Fruit fly (Drosophila melanogaster): ENCODE results near the gene CG4592.
A peak's percentile ranks its signal among the peaks of the same experiment; 100 is the strongest.

Gene CG4592

dm6 chr2L:9966983-9967737 is 45.7 kb downstream of the CG4592 start, which contains the start of the genes Dref and RpL13 (continued):
- TF ChIP-seq CG10462 (GFP tag; optimal IDR thresholded peaks at IDR 0.05) (peak; percentile 67), Hmr (GFP tag; optimal IDR thresholded peaks at IDR 0.05) (peak; percentile 96), CG8944 (GFP tag; optimal IDR thresholded peaks at IDR 0.05) (peak; percentile 51), sisA (GFP tag; IDR thresholded peaks at IDR 0.05) (0 out of 2 replicates have a peak, but pooled peaks have one; percentile 19), lov (optimal IDR thresholded peaks at IDR 0.05) (no peak), lov (GFP tag; IDR thresholded peaks at IDR 0.05) (peak; percentile 96), CG8089 (GFP tag; optimal IDR thresholded peaks at IDR 0.05) (peak; percentile 73), run (tag; optimal IDR thresholded peaks at IDR 0.05) (peak; percentile 78), Lhr (GFP tag; optimal IDR thresholded peaks at IDR 0.05) (peak; percentile 80), CG10366 (GFP tag; IDR thresholded peaks at IDR 0.05) (peak; percentile 68), Bgb (GFP tag; IDR thresholded peaks at IDR 0.05; ENCODE audit: partially characterized antibody) (peak; percentile 78), CG18262 (tag; optimal IDR thresholded peaks at IDR 0.05) (peak; percentile 80), cwo (GFP tag; optimal IDR thresholded peaks at IDR 0.05) (peak; percentile 81), nmo (GFP tag; optimal IDR thresholded peaks at IDR 0.05) (peak; percentile 84), kay (GFP tag; optimal IDR thresholded peaks at IDR 0.05) (peak; percentile 36), pan (optimal IDR thresholded peaks at IDR 0.05) (no peak), pan (GFP tag; optimal IDR thresholded peaks at IDR 0.05 in 1 of 2, IDR thresholded peaks at IDR 0.05 in 1 of 2) (peak in 1 of 2 experiments; percentile 75), CG7987 (GFP tag; optimal IDR thresholded peaks at IDR 0.05) (peak; percentile 99), vvl (GFP tag; IDR thresholded peaks at IDR 0.05) (peak; percentile 90), Hr78 (GFP tag; optimal IDR thresholded peaks at IDR 0.05) (peak in 1 of 2 experiments; percentile 47), CG30431 (GFP tag; optimal IDR thresholded peaks at IDR 0.05) (peak; percentile 49), wdn (GFP tag; IDR thresholded peaks at IDR 0.05) (peak; percentile 75), Neu2 (GFP tag; optimal IDR thresholded peaks at IDR 0.05; ENCODE audit: borderline replicate concordance) (peak; percentile 52), CG13775 (GFP tag; optimal IDR thresholded peaks at IDR 0.05) (peak; percentile 94), Tbp (GFP tag; optimal IDR thresholded peaks at IDR 0.05) (no peak), org-1 (GFP tag; optimal IDR thresholded peaks at IDR 0.05) (peak; percentile 91), schlank (tag; optimal IDR thresholded peaks at IDR 0.05) (peak; percentile 95), Aef1 (GFP tag; IDR thresholded peaks at IDR 0.05) (peak; percentile 47), CG33213 (GFP tag; optimal IDR thresholded peaks at IDR 0.05) (peak; percentile 92), Sry-δ (GFP tag; optimal IDR thresholded peaks at IDR 0.05) (peak; percentile 92), Nf-YC (tag; optimal IDR thresholded peaks at IDR 0.05) (peak; percentile 83), exex (tag; optimal IDR thresholded peaks at IDR 0.05) (peak; percentile 75), tio (GFP tag; optimal IDR thresholded peaks at IDR 0.05) (no peak), Sox100B (GFP tag; optimal IDR thresholded peaks at IDR 0.05) (peak; percentile 93), CG1233 (GFP tag; optimal IDR thresholded peaks at IDR 0.05) (peak; percentile 93), HHEX (GFP tag; optimal IDR thresholded peaks at IDR 0.05) (peak; percentile 94), Hand (GFP tag; optimal IDR thresholded peaks at IDR 0.05) (peak; percentile 86), MESR4 (GFP tag; optimal IDR thresholded peaks at IDR 0.05) (peak; percentile 98), pum (GFP tag; optimal IDR thresholded peaks at IDR 0.05) (peak; percentile 67), Lpt (GFP tag; optimal IDR thresholded peaks at IDR 0.05) (no peak), H2.0 (GFP tag; IDR thresholded peaks at IDR 0.05) (peak; percentile 48; the same call in 1 of the 2 replicates), tgo (GFP tag; IDR thresholded peaks at IDR 0.05) (peak; percentile 72), zen (tag; optimal IDR thresholded peaks at IDR 0.05) (peak; percentile 67), ind (GFP tag; optimal IDR thresholded peaks at IDR 0.05) (peak; percentile 69), nerfin-1 (tag; optimal IDR thresholded peaks at IDR 0.05) (peak; percentile 84), CG15011 (GFP tag; optimal IDR thresholded peaks at IDR 0.05) (peak; percentile 90), CG4424 (GFP tag; optimal IDR thresholded peaks at IDR 0.05) (peak; percentile 75), sr (GFP tag; IDR thresholded peaks at IDR 0.05) (peak; percentile 85; the same call in 2 of the 3 replicates), pfk (GFP tag; optimal IDR thresholded peaks at IDR 0.05) (peak; percentile 85)
